Fruit fly (Drosophila melanogaster) Kc167 (cell line): ENCODE results near the gene Sil1.

Source experiments
- Myc ChIP-seq: fragments of >200 bp; optimal IDR thresholded peaks from 2 replicates; lab custom pipeline; 2017; ENCODE audit warnings: missing external identifiers
- Sin3A ChIP-seq: fragments of >200 bp; optimal IDR thresholded peaks from 2 replicates; lab custom pipeline; 2018; ENCODE audit warnings: missing external identifiers
- h ChIP-seq: fragments of >200 bp; optimal IDR thresholded peaks from 3 replicates; lab custom pipeline; 2018; ENCODE audit warnings: missing external identifiers
- insv ChIP-seq: fragments of >200 bp; optimal IDR thresholded peaks from 3 replicates; lab custom pipeline; 2018; ENCODE audit warnings: missing external identifiers
- psq ChIP-seq: fragments of >200 bp; optimal IDR thresholded peaks from 2 replicates; lab custom pipeline; 2017; ENCODE audit warnings: missing external identifiers
- ttk ChIP-seq: sonication (Bioruptor generic); optimal IDR thresholded peaks from 2 replicates; lab custom pipeline; 2017; ENCODE audit warnings: missing external identifiers

DNA sequence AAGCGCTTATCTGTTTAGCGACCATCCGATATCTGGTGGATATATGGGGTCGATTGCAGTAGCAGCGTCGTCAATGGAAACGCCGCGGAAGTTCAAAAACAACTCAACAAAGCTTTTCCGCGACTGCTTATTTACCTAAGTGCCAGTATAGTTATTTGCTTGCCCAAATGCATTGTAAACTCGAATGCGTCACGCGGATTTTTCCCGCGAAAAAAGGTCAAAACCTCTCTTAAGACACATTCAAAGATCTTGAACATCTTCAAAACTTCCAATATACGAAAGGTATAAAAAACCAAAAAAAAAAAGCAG is 26.6 kb downstream of the Sil1 start:
- TF ChIP-seq Myc (lab: Kevin White, UChicago), result no peak
- no peak for TF ChIP-seq psq (lab: Kevin White, UChicago)
- no peak for TF ChIP-seq Sin3A (lab: Kevin White, UChicago)
- no peak for TF ChIP-seq h
- no peak for TF ChIP-seq ttk (lab: Kevin White, UChicago)
- no peak for TF ChIP-seq insv (lab: Kevin White, UChicago)
